Worm (Caenorhabditis elegans) whole organism, L2 larva: ENCODE results near the gene C34C12.7.

Experiments used
- aly-2 ChIP-seq: fragments of 150-350 bp; optimal IDR thresholded peaks from 2 replicates; lab custom pipeline; 2014; ENCODE audit warnings: missing biosample characterization, missing genetic modification characterization
- ama-1 ChIP-seq: fragments of 150-350 bp; optimal IDR thresholded peaks from 2 replicates; lab custom pipeline; 2018; ENCODE audit warnings: inconsistent platforms
- crh-2 ChIP-seq: sonication (generic microtip); optimal IDR thresholded peaks from 2 replicates; lab custom pipeline; 2017; ENCODE audit warnings: missing biosample characterization, missing genetic modification characterization
- egl-27 ChIP-seq: sonication (generic microtip); optimal IDR thresholded peaks from 3 replicates; lab custom pipeline; 2017; ENCODE audit warnings: missing biosample characterization, missing genetic modification reagents, missing genetic modification characterization
- fos-1 ChIP-seq: fragments of 150-350 bp; optimal IDR thresholded peaks from 2 replicates; lab custom pipeline; 2014; ENCODE audit warnings: missing biosample characterization, missing genetic modification characterization
- nhr-11 ChIP-seq: fragments of 150-350 bp; optimal IDR thresholded peaks from 2 replicates; lab custom pipeline; 2014; ENCODE audit warnings: missing biosample characterization, missing genetic modification characterization
- nhr-12 ChIP-seq: fragments of 150-350 bp; optimal IDR thresholded peaks from 2 replicates; lab custom pipeline; 2014; ENCODE audit warnings: missing biosample characterization, missing genetic modification characterization
- nhr-237 ChIP-seq: fragments of 150-350 bp; optimal IDR thresholded peaks from 2 replicates; lab custom pipeline; 2014; ENCODE audit warnings: missing biosample characterization, missing genetic modification characterization
- skn-1 ChIP-seq: sonication (generic microtip); optimal IDR thresholded peaks from 2 replicates; lab custom pipeline; 2017; ENCODE audit warnings: missing biosample characterization, missing genetic modification characterization
- snpc-4 ChIP-seq: fragments of 150-350 bp; optimal IDR thresholded peaks from 2 replicates; lab custom pipeline; 2014; ENCODE audit warnings: missing biosample characterization, missing genetic modification characterization
- unc-39 ChIP-seq: fragments of 150-350 bp; optimal IDR thresholded peaks from 2 replicates; lab custom pipeline; 2014; ENCODE audit warnings: missing biosample characterization, missing genetic modification characterization
- unc-55 ChIP-seq: fragments of 150-350 bp; sonication (generic microtip); optimal IDR thresholded peaks from 3 replicates; lab custom pipeline; 2014; ENCODE audit warnings: missing biosample characterization, missing genetic modification reagents, missing genetic modification characterization
- zag-1 ChIP-seq: fragments of 150-350 bp; optimal IDR thresholded peaks from 2 replicates; lab custom pipeline; 2014; ENCODE audit warnings: missing biosample characterization, missing genetic modification characterization
- ztf-4 ChIP-seq: fragments of 150-350 bp; optimal IDR thresholded peaks from 2 replicates; lab custom pipeline; 2014; ENCODE audit warnings: missing biosample characterization, missing genetic modification characterization

ce11 chrIII:3509908-3510307, 21.8 kb upstream of the C34C12.7 start, which contains the start of the genes M01F1.4 and mrpl-35:
- TF ChIP-seq crh-2 (tag; lab: Kevin White, UChicago), result peak; percentile 56
- TF ChIP-seq nhr-11 (tag; lab: Kevin White, UChicago), result no peak
- no peak for TF ChIP-seq unc-39 (tag; lab: Kevin White, UChicago)
- TF ChIP-seq ama-1, result no peak
- TF ChIP-seq ztf-4 (tag; lab: Kevin White, UChicago), result no peak
- TF ChIP-seq aly-2 (tag; lab: Kevin White, UChicago), result no peak
- TF ChIP-seq nhr-12 (tag; lab: Kevin White, UChicago), result no peak
- peak; percentile 34 for TF ChIP-seq fos-1
- no peak for TF ChIP-seq nhr-237
- TF ChIP-seq zag-1 (tag; lab: Kevin White, UChicago), result no peak
- TF ChIP-seq egl-27 (tag; lab: Kevin White, UChicago), result no peak
- TF ChIP-seq unc-55 (GFP tag; lab: Kevin White, UChicago), result peak; percentile 66
- TF ChIP-seq snpc-4 (tag; lab: Kevin White, UChicago), result no peak
- TF ChIP-seq skn-1, result no peak
